Fruit fly (Drosophila melanogaster): ENCODE data around the gene ppk28.

ppk28 gene

dm6 chrX:16811213-16811749 is 5.4 kb downstream of the ppk28 start, which contains the start of gene CG4829 (continued):
- peak; percentile 66 for TF ChIP-seq sd (tag; optimal IDR thresholded peaks at IDR 0.05)
- peak; percentile 79 for TF ChIP-seq CG10274 (GFP tag; optimal IDR thresholded peaks at IDR 0.05)
- TF ChIP-seq dpn (GFP tag; optimal IDR thresholded peaks at IDR 0.05): peak; percentile 88 to 91
- no peak for TF ChIP-seq Dll (GFP tag; IDR thresholded peaks at IDR 0.05; ENCODE audit: partially characterized antibody)
- peak; percentile 85 for TF ChIP-seq CG1233 (GFP tag; optimal IDR thresholded peaks at IDR 0.05)
- no peak for TF ChIP-seq CG1832 (GFP tag; optimal IDR thresholded peaks at IDR 0.05)
- peak; percentile 88 for TF ChIP-seq Xbp1 (GFP tag; optimal IDR thresholded peaks at IDR 0.05)
- TF ChIP-seq CG42726 (GFP tag; IDR thresholded peaks at IDR 0.05; ENCODE audit: partially characterized antibody): no peak
- TF ChIP-seq esg (GFP tag; conservative IDR thresholded peaks at IDR 0.05): peak; percentile 87
- peak; percentile 88 for TF ChIP-seq phol (tag; optimal IDR thresholded peaks at IDR 0.05)
- peak; percentile 86 for TF ChIP-seq CrebB (tag; optimal IDR thresholded peaks at IDR 0.05)
- peak; percentile 56; the same call in 1 of the 2 replicates for TF ChIP-seq toy (GFP tag; IDR thresholded peaks at IDR 0.05)
- TF ChIP-seq row (GFP tag; IDR thresholded peaks at IDR 0.05): peak; percentile 90
- TF ChIP-seq CG10462 (GFP tag; optimal IDR thresholded peaks at IDR 0.05): peak; percentile 53
- TF ChIP-seq al (GFP tag; IDR thresholded peaks at IDR 0.05): peak; percentile 76
- peak; percentile 79 for TF ChIP-seq CG12104 (GFP tag; optimal IDR thresholded peaks at IDR 0.05)
- TF ChIP-seq CG11456 (GFP tag; IDR thresholded peaks at IDR 0.05): peak; percentile 89
- peak; percentile 58 for TF ChIP-seq vfl (GFP tag; optimal IDR thresholded peaks at IDR 0.05)
- peak; percentile 87 for TF ChIP-seq CG18262 (tag; optimal IDR thresholded peaks at IDR 0.05)
- TF ChIP-seq crol (GFP tag; IDR thresholded peaks at IDR 0.05): no peak
- TF ChIP-seq stc (GFP tag; IDR thresholded peaks at IDR 0.05): peak; percentile 87
- no peak for TF ChIP-seq fru (optimal IDR thresholded peaks at IDR 0.05)
- TF ChIP-seq insv (GFP tag; optimal IDR thresholded peaks at IDR 0.05): peak in 1 of 2 experiments; percentile 21
- no peak for TF ChIP-seq Stat92E (GFP tag; optimal IDR thresholded peaks at IDR 0.05)
- TF ChIP-seq CG7271 (tag; optimal IDR thresholded peaks at IDR 0.05): peak; percentile 20
- peak; percentile 72 for TF ChIP-seq CG11085 (GFP tag; IDR thresholded peaks at IDR 0.05)
- peak; percentile 63 for TF ChIP-seq CG17802 (tag; optimal IDR thresholded peaks at IDR 0.05)
- TF ChIP-seq CG16815 (GFP tag; optimal IDR thresholded peaks at IDR 0.05): peak; percentile 63
- peak; percentile 85 for TF ChIP-seq CG30403 (GFP tag; optimal IDR thresholded peaks at IDR 0.05)
- TF ChIP-seq CG13287 (GFP tag; IDR thresholded peaks at IDR 0.05; ENCODE audit: partially characterized antibody): no peak
- peak; percentile 79 for TF ChIP-seq ssp (GFP tag; IDR thresholded peaks at IDR 0.05)
- TF ChIP-seq HLH3B (GFP tag; IDR thresholded peaks at IDR 0.05): peak; percentile 93
- peak; percentile 76 for TF ChIP-seq CG1792 (GFP tag; optimal IDR thresholded peaks at IDR 0.05)
- peak; percentile 74 for TF ChIP-seq CG4707 (GFP tag; optimal IDR thresholded peaks at IDR 0.05)
- peak; percentile 87 for TF ChIP-seq Antp (GFP tag; optimal IDR thresholded peaks at IDR 0.05)
- TF ChIP-seq CG9215 (GFP tag; IDR thresholded peaks at IDR 0.05): peak; percentile 77
- peak; percentile 67 for TF ChIP-seq croc (GFP tag; conservative IDR thresholded peaks at IDR 0.05)
- no peak for TF ChIP-seq CG2129 (GFP tag; IDR thresholded peaks at IDR 0.05; ENCODE audit: partially characterized antibody)
- TF ChIP-seq CG43689 (GFP tag; IDR thresholded peaks at IDR 0.05): peak; percentile 70
- no peak for TF ChIP-seq Kr (GFP tag; optimal IDR thresholded peaks at IDR 0.05)
- peak; percentile 86 for TF ChIP-seq Meics (GFP tag; optimal IDR thresholded peaks at IDR 0.05)
- peak; percentile 79 for TF ChIP-seq gsb-n (tag; optimal IDR thresholded peaks at IDR 0.05)
- peak; percentile 93 for TF ChIP-seq Sox102F (GFP tag; optimal IDR thresholded peaks at IDR 0.05)
- TF ChIP-seq sens (GFP tag): peak; percentile 97
- TF ChIP-seq eve (GFP tag; optimal IDR thresholded peaks at IDR 0.05): no peak
- TF ChIP-seq HmgZ (tag; optimal IDR thresholded peaks at IDR 0.05): peak; percentile 88
- TF ChIP-seq Xrp1 (GFP tag; IDR thresholded peaks at IDR 0.05): peak; percentile 87
- peak; percentile 68 for TF ChIP-seq MBD-R2 (GFP tag; IDR thresholded peaks at IDR 0.05)
- peak; percentile 84 for TF ChIP-seq CG10543 (GFP tag; optimal IDR thresholded peaks at IDR 0.05)
- TF ChIP-seq abd-A (tag; optimal IDR thresholded peaks at IDR 0.05): peak; percentile 78
- peak; percentile 10 for TF ChIP-seq CG15073 (GFP tag; optimal IDR thresholded peaks at IDR 0.05)

All from whole organism, embryonic.